Fruit fly (Drosophila melanogaster) whole organism, pupa: ENCODE measurements around the gene CG7560.

Source experiments
- CG10348 ChIP-seq: fragments of 200-800 bp; sonication (Bioruptor generic); IDR thresholded peaks from 2 replicates; pipeline ENCODE4 v1.3.6; 2022; ENCODE audit warnings: missing biosample characterization, missing genetic modification characterization
- CG12605 ChIP-seq: fragments of 200-800 bp; sonication (Bioruptor generic); IDR thresholded peaks from 2 replicates; pipeline ENCODE4 v1.3.6; 2022; ENCODE audit warnings: missing biosample characterization, missing genetic modification characterization
- CG13204 ChIP-seq: fragments of 200-800 bp; sonication (Bioruptor generic); optimal IDR thresholded peaks from 2 replicates; lab custom pipeline; 2018; ENCODE audit warnings: missing biosample characterization, mild to moderate bottlenecking, missing genetic modification characterization, moderate library complexity
- CG14655 ChIP-seq: fragments of 200-800 bp; sonication (Bioruptor generic); optimal IDR thresholded peaks from 3 replicates; lab custom pipeline; 2017; ENCODE audit warnings: mild to moderate bottlenecking, missing biosample characterization, missing genetic modification reagents, missing genetic modification characterization
- CG15710 ChIP-seq: fragments of 200-800 bp; sonication (Bioruptor generic); optimal IDR thresholded peaks from 2 replicates; lab custom pipeline; 2018; ENCODE audit warnings: missing biosample characterization, mild to moderate bottlenecking, missing genetic modification characterization, moderate library complexity
- CG4496 ChIP-seq: fragments of 200-800 bp; sonication (Bioruptor generic); IDR thresholded peaks from 3 replicates; pipeline ENCODE4 v1.3.6; 2022; ENCODE audit warnings: missing biosample characterization, missing genetic modification characterization
- CG8159 ChIP-seq: fragments of 200-800 bp; sonication (Bioruptor generic); optimal IDR thresholded peaks from 3 replicates; lab custom pipeline; 2018; ENCODE audit warnings: missing biosample characterization, mild to moderate bottlenecking, missing genetic modification characterization, moderate library complexity
- CG8301 ChIP-seq: fragments of 200-800 bp; sonication (Bioruptor generic); optimal IDR thresholded peaks from 2 replicates; lab custom pipeline; 2018; ENCODE audit warnings: missing biosample characterization, mild to moderate bottlenecking, missing genetic modification characterization
- CG9948 ChIP-seq: fragments of 200-800 bp; sonication (Bioruptor generic); optimal IDR thresholded peaks from 2 replicates; lab custom pipeline; 2018; ENCODE audit warnings: missing biosample characterization, mild to moderate bottlenecking, missing genetic modification characterization, moderate library complexity
- D1 ChIP-seq: fragments of 200-800 bp; sonication (Bioruptor generic); optimal IDR thresholded peaks from 2 replicates; lab custom pipeline; 2018; ENCODE audit warnings: missing biosample characterization, mild to moderate bottlenecking, missing genetic modification characterization, moderate library complexity
- EcR ChIP-seq: fragments of 200-800 bp; sonication (Bioruptor generic); optimal IDR thresholded peaks from 3 replicates; lab custom pipeline; 2019; ENCODE audit warnings: missing biosample characterization, missing genetic modification characterization, mild to moderate bottlenecking, moderate library complexity, missing genetic modification reagents
- Ets98B ChIP-seq: fragments of 200-800 bp; sonication (Bioruptor generic); IDR thresholded peaks from 2 replicates; pipeline ENCODE4 v1.3.6; 2022; ENCODE audit warnings: missing biosample characterization, missing genetic modification characterization
- Snoo ChIP-seq: fragments of 200-800 bp; sonication (Bioruptor generic); optimal IDR thresholded peaks from 3 replicates; lab custom pipeline; 2017; ENCODE audit warnings: missing biosample characterization, mild to moderate bottlenecking, missing genetic modification characterization, inconsistent platforms
- rn ChIP-seq: fragments of 200-800 bp; sonication (Bioruptor generic); IDR thresholded peaks from 2 replicates; pipeline ENCODE4 v1.3.6; 2022; ENCODE audit warnings: missing biosample characterization, missing genetic modification characterization

dm6 chr3L:11465371-11465914 lies 40.5 kb downstream of the CG7560 start, which contains the start of gene Fum3:
- no peak for TF ChIP-seq EcR (GFP tag; lab: Kevin White, UChicago)
- no peak for TF ChIP-seq CG9948 (tag; lab: Kevin White, UChicago)
- no peak for TF ChIP-seq Ets98B (GFP tag; lab: Robert Waterston, UW)
- TF ChIP-seq Snoo (tag; lab: Kevin White, UChicago) = no peak
- TF ChIP-seq CG14655 (GFP tag; lab: Kevin White, UChicago) = no peak
- TF ChIP-seq CG15710 = no peak
- TF ChIP-seq CG8159 (tag; lab: Kevin White, UChicago) = no peak
- TF ChIP-seq CG4496 (GFP tag; lab: Robert Waterston, UW) = no peak
- TF ChIP-seq CG8301 = no peak
- TF ChIP-seq CG13204 = no peak
- TF ChIP-seq CG12605 (GFP tag; lab: Robert Waterston, UW) = no peak
- no peak for TF ChIP-seq rn
- TF ChIP-seq D1 (tag; lab: Kevin White, UChicago) = no peak
- TF ChIP-seq CG10348 (GFP tag; lab: Robert Waterston, UW) = no peak
